Worm (Caenorhabditis elegans) whole organism, midembryonic: ENCODE data around the gene F12F6.7.
A peak's percentile ranks its signal among the peaks of the same experiment; 100 is the strongest.

Source experiments
- T22C8.4 ChIP-seq: fragments of 200-800 bp; sonication (Bioruptor generic); IDR thresholded peaks from 2 replicates; pipeline ENCODE4 v1.3.6; 2022; ENCODE audit warnings: missing genetic modification characterization, missing compliant biosample characterization
- cog-1 ChIP-seq: sonication (generic microtip); optimal IDR thresholded peaks from 2 replicates; lab custom pipeline; 2016; ENCODE audit warnings: missing genetic modification characterization, missing compliant biosample characterization
- flt-1 ChIP-seq: fragments of 200-800 bp; sonication (Bioruptor generic); IDR thresholded peaks from 2 replicates; pipeline ENCODE4 v1.3.6; 2022; ENCODE audit warnings: missing genetic modification characterization, missing compliant biosample characterization
- klf-2 ChIP-seq: fragments of 200-800 bp; sonication (Bioruptor generic); conservative IDR thresholded peaks from 2 replicates; pipeline ENCODE4 v1.3.6; 2022; ENCODE audit warnings: missing genetic modification reagents, missing genetic modification characterization, missing compliant biosample characterization
- med-1 ChIP-seq: sonication (generic microtip); optimal IDR thresholded peaks from 2 replicates; lab custom pipeline; 2017; ENCODE audit warnings: missing genetic modification characterization, mild to moderate bottlenecking, missing compliant biosample characterization, antibody characterized with exemption, missing genetic modification reagents; ENCODE audit not compliant: insufficient read depth
- ref-1 ChIP-seq: fragments of 200-800 bp; sonication (Bioruptor generic); conservative IDR thresholded peaks from 2 replicates; pipeline ENCODE4 v1.3.6; 2022; ENCODE audit warnings: missing genetic modification reagents, missing genetic modification characterization, missing compliant biosample characterization
- tab-1 ChIP-seq: fragments of 200-800 bp; sonication (Bioruptor generic); IDR thresholded peaks from 2 replicates; pipeline ENCODE4 v1.3.6; 2022; ENCODE audit warnings: missing genetic modification characterization, missing compliant biosample characterization
- ztf-23 ChIP-seq: fragments of 200-800 bp; sonication (Bioruptor generic); IDR thresholded peaks from 2 replicates; pipeline ENCODE4 v1.3.6; 2022; ENCODE audit warnings: missing genetic modification reagents, missing genetic modification characterization, missing compliant biosample characterization
- ztf-29 ChIP-seq: fragments of 200-800 bp; sonication (Bioruptor generic); IDR thresholded peaks from 2 replicates; pipeline ENCODE4 v1.3.6; 2022; ENCODE audit warnings: missing genetic modification reagents, missing genetic modification characterization, missing compliant biosample characterization

F12F6.7 gene

ce11 chrIV:11593415-11594190 lies 32.0 kb upstream of the F12F6.7 start, which contains the start of gene F40F11.3:
TSS of gene F40F11.3 (minus strand) at chrIV:11594003.
- TF ChIP-seq ref-1 (GFP tag; lab: Robert Waterston, UW) (no peak), klf-2 (GFP tag; lab: Robert Waterston, UW) (no peak), med-1 (GFP tag; lab: Kevin White, UChicago) (no peak), T22C8.4 (GFP tag; lab: Robert Waterston, UW) (peak; percentile 86), ztf-23 (GFP tag; lab: Robert Waterston, UW) (no peak), tab-1 (GFP tag; lab: Robert Waterston, UW) (no peak), ztf-29 (GFP tag; lab: Robert Waterston, UW) (no peak; the same call in 1 of the 2 replicates), cog-1 (tag; lab: Kevin White, UChicago) (peak; percentile 83), flt-1 (GFP tag; lab: Robert Waterston, UW) (peak; percentile 57)

- TF ChIP-seq klf-2 (GFP tag; lab: Robert Waterston, UW), result 0 out of 2 replicates have a peak, but pooled peaks have one; percentile 18
- TF ChIP-seq med-1 (GFP tag; lab: Kevin White, UChicago), result no peak
- no peak for TF ChIP-seq ztf-23 (GFP tag; lab: Robert Waterston, UW)
- peak; percentile 72; the same call in 1 of the 2 replicates for TF ChIP-seq flt-1 (GFP tag; lab: Robert Waterston, UW)
- no peak for TF ChIP-seq tab-1 (GFP tag; lab: Robert Waterston, UW)
- TF ChIP-seq ref-1 (GFP tag; lab: Robert Waterston, UW), result no peak
- no peak for TF ChIP-seq cog-1 (tag; lab: Kevin White, UChicago)
- no peak for TF ChIP-seq ztf-29 (GFP tag; lab: Robert Waterston, UW)
- TF ChIP-seq T22C8.4 (GFP tag; lab: Robert Waterston, UW), result no peak
Measured at ce11 chrIV:11592820-11593219, 31.2 kb upstream of the F12F6.7 start.

DNA sequence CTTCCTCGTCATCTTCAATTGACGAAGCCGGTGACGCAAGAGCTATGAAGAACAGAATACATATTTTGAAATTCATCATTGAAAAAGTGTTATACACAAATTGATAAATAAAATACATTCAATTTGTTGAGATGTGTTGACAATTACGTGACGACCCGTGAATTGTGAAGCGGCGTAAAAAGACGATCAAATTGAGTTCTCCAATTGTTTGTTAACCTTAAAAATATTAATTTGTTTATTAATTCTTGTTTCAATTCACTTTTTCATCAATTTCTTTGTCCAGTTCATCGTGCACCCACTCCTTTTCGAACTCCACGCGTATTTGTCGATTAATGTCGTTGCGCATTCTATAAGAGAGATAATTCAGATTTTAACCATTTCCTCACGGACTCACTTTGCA lies 30.5 kb upstream of the F12F6.7 start, which contains the start of gene spe-36:
TSS of gene spe-36 (minus strand) at position 101 of the 400 bp plus-strand sequence.
- TF ChIP-seq T22C8.4 (GFP tag; lab: Robert Waterston, UW), result no peak
- TF ChIP-seq tab-1 (GFP tag; lab: Robert Waterston, UW), result no peak
- no peak for TF ChIP-seq ztf-29 (GFP tag; lab: Robert Waterston, UW)
- TF ChIP-seq ref-1 (GFP tag; lab: Robert Waterston, UW), result no peak
- no peak for TF ChIP-seq klf-2 (GFP tag; lab: Robert Waterston, UW)
- no peak for TF ChIP-seq flt-1 (GFP tag; lab: Robert Waterston, UW)
- no peak for TF ChIP-seq cog-1 (tag; lab: Kevin White, UChicago)
- TF ChIP-seq ztf-23 (GFP tag; lab: Robert Waterston, UW), result no peak
- no peak for TF ChIP-seq med-1 (GFP tag; lab: Kevin White, UChicago)

- TF ChIP-seq ztf-29 (GFP tag; lab: Robert Waterston, UW) (no peak), T22C8.4 (GFP tag; lab: Robert Waterston, UW) (no peak), ref-1 (GFP tag; lab: Robert Waterston, UW) (no peak), cog-1 (tag; lab: Kevin White, UChicago) (no peak), ztf-23 (GFP tag; lab: Robert Waterston, UW) (no peak), med-1 (GFP tag; lab: Kevin White, UChicago) (no peak), flt-1 (GFP tag; lab: Robert Waterston, UW) (no peak), klf-2 (GFP tag; lab: Robert Waterston, UW) (no peak), tab-1 (GFP tag; lab: Robert Waterston, UW) (no peak)
Measured at ce11 chrIV:11586484-11586883, 24.9 kb upstream of the F12F6.7 start.

DNA sequence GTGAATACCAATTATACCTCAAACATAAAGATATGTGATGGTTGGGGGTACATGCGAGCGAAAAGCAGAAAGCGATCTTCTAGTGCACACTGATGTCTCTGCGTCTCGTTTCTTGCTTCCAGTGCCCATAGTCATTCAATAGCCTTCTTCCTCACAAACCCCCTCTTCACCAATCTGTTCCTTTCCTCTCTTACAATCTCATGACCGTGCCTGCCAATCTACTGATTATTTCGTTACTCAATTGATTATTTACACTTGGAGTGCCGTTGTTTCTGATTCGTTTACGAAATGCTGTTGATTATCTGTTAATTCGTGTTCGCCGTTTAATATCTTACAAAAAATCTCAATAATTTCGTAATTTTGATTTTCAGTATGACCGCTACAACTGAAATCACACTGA lies 23.2 kb upstream of the F12F6.7 start:
- no peak for TF ChIP-seq ztf-23 (GFP tag; lab: Robert Waterston, UW)
- TF ChIP-seq ztf-29 (GFP tag; lab: Robert Waterston, UW), result no peak
- TF ChIP-seq klf-2 (GFP tag; lab: Robert Waterston, UW), result no peak
- TF ChIP-seq med-1 (GFP tag; lab: Kevin White, UChicago), result no peak
- no peak for TF ChIP-seq ref-1 (GFP tag; lab: Robert Waterston, UW)
- TF ChIP-seq flt-1 (GFP tag; lab: Robert Waterston, UW), result no peak
- no peak for TF ChIP-seq cog-1 (tag; lab: Kevin White, UChicago)
- TF ChIP-seq tab-1 (GFP tag; lab: Robert Waterston, UW), result no peak
- TF ChIP-seq T22C8.4 (GFP tag; lab: Robert Waterston, UW), result no peak

DNA sequence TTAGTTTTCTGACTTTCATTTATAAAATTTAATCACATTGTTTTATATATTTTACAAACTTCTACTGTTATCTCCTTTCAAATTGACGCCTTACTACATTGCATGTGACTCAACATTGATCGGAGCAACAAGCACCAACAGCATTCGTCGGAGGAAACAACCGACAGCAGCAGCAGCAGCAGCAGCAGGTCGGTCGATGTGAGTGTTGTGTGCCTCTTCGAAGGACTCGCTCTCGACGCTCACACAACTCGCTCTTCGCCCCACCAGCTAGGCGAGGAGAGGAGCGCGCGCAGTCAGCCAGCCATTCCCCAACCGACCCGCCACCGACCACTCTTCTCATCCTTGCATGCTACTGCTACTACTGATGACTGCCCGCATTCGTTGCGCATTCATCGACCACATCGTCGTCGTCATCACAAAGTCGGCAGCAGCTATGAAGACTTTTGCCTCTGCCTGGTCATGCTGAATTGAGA lies 22.3 kb upstream of the F12F6.7 start, which contains the start of gene F12F6.1:
TSS of gene F12F6.1 (plus strand) at position 51 of the 473 bp plus-strand sequence.
- TF ChIP-seq tab-1 (GFP tag; lab: Robert Waterston, UW) (0 out of 2 replicates have a peak, but pooled peaks have one; percentile 35), ref-1 (GFP tag; lab: Robert Waterston, UW) (no peak), cog-1 (tag; lab: Kevin White, UChicago) (no peak), flt-1 (GFP tag; lab: Robert Waterston, UW) (no peak)

DNA sequence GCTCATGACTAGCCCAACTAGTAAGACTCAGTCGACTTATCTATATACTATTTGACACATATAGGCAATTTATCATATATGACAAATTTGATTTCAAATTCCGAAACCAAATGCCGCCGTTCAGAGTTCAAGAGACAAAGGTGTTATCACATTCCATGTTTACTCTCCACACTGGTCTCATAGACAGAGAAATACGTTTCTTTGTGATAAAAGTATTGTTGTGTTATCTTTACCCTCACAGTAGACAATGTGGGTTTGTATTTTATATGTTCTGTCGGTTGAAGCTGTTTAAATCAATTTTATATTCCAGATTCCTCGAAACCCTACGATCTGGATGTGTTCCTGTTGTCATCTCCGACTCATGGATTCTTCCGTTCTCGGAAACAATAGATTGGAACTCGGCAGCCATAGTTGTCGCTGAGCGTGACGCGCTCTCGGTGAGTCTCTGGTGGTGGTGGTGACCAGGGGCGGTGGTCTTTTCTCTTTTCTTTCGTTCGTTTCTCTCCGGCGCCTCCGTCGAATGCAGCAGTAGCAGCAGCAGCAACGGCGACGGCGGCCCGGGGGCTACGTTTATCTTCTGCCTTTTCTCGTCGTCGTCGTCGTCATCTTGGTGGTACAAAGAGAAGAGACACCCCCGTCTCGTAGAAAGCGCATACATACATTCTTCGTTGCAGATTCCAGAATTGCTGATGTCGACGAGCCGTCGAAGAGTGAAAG lies 21.0 kb upstream of the F12F6.7 start:
- TF ChIP-seq cog-1 (tag; lab: Kevin White, UChicago), result no peak
- TF ChIP-seq flt-1 (GFP tag; lab: Robert Waterston, UW), result peak; percentile 50; the same call in 1 of the 2 replicates
- peak; percentile 58; the same call in 1 of the 2 replicates for TF ChIP-seq tab-1 (GFP tag; lab: Robert Waterston, UW)
- TF ChIP-seq med-1 (GFP tag; lab: Kevin White, UChicago), result no peak
- no peak for TF ChIP-seq ref-1 (GFP tag; lab: Robert Waterston, UW)
- TF ChIP-seq klf-2 (GFP tag; lab: Robert Waterston, UW), result no peak
- no peak for TF ChIP-seq ztf-29 (GFP tag; lab: Robert Waterston, UW)
- TF ChIP-seq ztf-23 (GFP tag; lab: Robert Waterston, UW), result no peak
- no peak for TF ChIP-seq T22C8.4 (GFP tag; lab: Robert Waterston, UW)
